Worm (Caenorhabditis elegans): ENCODE data around the gene unc-116.

unc-116 gene

DNA sequence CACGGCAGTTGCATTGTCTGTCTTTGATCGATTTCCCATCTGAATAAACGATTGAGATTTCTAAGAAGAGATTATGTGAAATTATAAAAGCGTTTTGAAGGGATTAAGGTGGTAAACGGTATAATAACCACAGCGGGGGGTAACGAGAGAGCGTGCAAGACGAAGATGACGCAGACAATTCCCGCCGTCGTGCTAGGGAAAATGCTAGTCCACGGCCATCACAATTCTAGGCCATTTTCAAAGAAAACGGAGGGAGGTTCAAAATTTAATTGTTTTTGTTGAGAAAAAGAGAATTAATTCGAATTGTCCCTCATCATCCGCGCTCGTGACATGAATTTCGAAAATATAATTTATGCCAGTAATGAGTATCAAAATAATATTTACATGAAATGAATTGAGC, 35.9 kb downstream of the unc-116 start, which contains the start of gene F10E9.11:
F10E9.11 (minus strand) TSS at position 161 of the 400 bp plus-strand sequence.
- peak; percentile 38 for TF ChIP-seq fos-1 (tag; optimal IDR thresholded peaks at IDR 0.05)
- TF ChIP-seq nhr-10 (tag; optimal IDR thresholded peaks at IDR 0.05): no peak
- no peak for TF ChIP-seq aly-2 (tag; optimal IDR thresholded peaks at IDR 0.05)
- TF ChIP-seq C34F6.9 (tag; optimal IDR thresholded peaks at IDR 0.05): peak; percentile 86
- no peak for TF ChIP-seq snpc-4 (tag; optimal IDR thresholded peaks at IDR 0.05)
- no peak for TF ChIP-seq mdl-1 (tag; optimal IDR thresholded peaks at IDR 0.05)
- TF ChIP-seq mbf-1 (tag; optimal IDR thresholded peaks at IDR 0.05): no peak
- TF ChIP-seq unc-62 (GFP tag; optimal IDR thresholded peaks at IDR 0.05): no peak
- TF ChIP-seq gmeb-1 (tag; optimal IDR thresholded peaks at IDR 0.05): peak; percentile 94
- TF ChIP-seq mab-5 (tag; optimal IDR thresholded peaks at IDR 0.05): peak; percentile 69
- TF ChIP-seq nhr-23 (tag; optimal IDR thresholded peaks at IDR 0.05): no peak
- TF ChIP-seq ztf-4 (tag; optimal IDR thresholded peaks at IDR 0.05): no peak
- no peak for TF ChIP-seq ama-1 (optimal IDR thresholded peaks at IDR 0.05)
- peak; percentile 84 for TF ChIP-seq sma-9 (GFP tag; optimal IDR thresholded peaks at IDR 0.05)
- no peak for TF ChIP-seq sma-9 (tag; optimal IDR thresholded peaks at IDR 0.05)
- TF ChIP-seq unc-55 (GFP tag; optimal IDR thresholded peaks at IDR 0.05): peak; percentile 86
- no peak for TF ChIP-seq ZK546.5 (tag; optimal IDR thresholded peaks at IDR 0.05)
- peak; percentile 58 for TF ChIP-seq sem-4 (tag; optimal IDR thresholded peaks at IDR 0.05)
- no peak for TF ChIP-seq Y55F3AM.14 (GFP tag; optimal IDR thresholded peaks at IDR 0.05)
- peak; percentile 73 for TF ChIP-seq nhr-129 (tag; optimal IDR thresholded peaks at IDR 0.05)
- no peak for TF ChIP-seq alr-1 (tag; optimal IDR thresholded peaks at IDR 0.05)
- TF ChIP-seq ceh-82 (tag; optimal IDR thresholded peaks at IDR 0.05): no peak
- TF ChIP-seq elt-1 (tag; optimal IDR thresholded peaks at IDR 0.05): no peak
- peak; percentile 79 for TF ChIP-seq nhr-25 (tag; optimal IDR thresholded peaks at IDR 0.05)
- no peak for TF ChIP-seq nhr-11 (tag; optimal IDR thresholded peaks at IDR 0.05)
- peak; percentile 44 for TF ChIP-seq nhr-21 (tag; optimal IDR thresholded peaks at IDR 0.05)
- no peak for TF ChIP-seq nhr-77 (tag; optimal IDR thresholded peaks at IDR 0.05)
- no peak for TF ChIP-seq lin-39 (tag; optimal IDR thresholded peaks at IDR 0.05)
- no peak for TF ChIP-seq nhr-12 (tag; optimal IDR thresholded peaks at IDR 0.05)
- peak; percentile 74 for TF ChIP-seq crh-2 (tag; optimal IDR thresholded peaks at IDR 0.05)
- TF ChIP-seq zag-1 (tag; optimal IDR thresholded peaks at IDR 0.05): no peak
- TF ChIP-seq lin-11 (tag; optimal IDR thresholded peaks at IDR 0.05): peak; percentile 72
- no peak for TF ChIP-seq skn-1 (tag; optimal IDR thresholded peaks at IDR 0.05)
- no peak for TF ChIP-seq elt-3 (tag; optimal IDR thresholded peaks at IDR 0.05)
- TF ChIP-seq lsy-2 (tag; optimal IDR thresholded peaks at IDR 0.05): peak; percentile 66 to 89
- peak; percentile 84 for TF ChIP-seq F13H6.1 (tag; optimal IDR thresholded peaks at IDR 0.05)
- no peak for TF ChIP-seq ztf-11 (tag; optimal IDR thresholded peaks at IDR 0.05)
- TF ChIP-seq sma-3 (GFP tag; optimal IDR thresholded peaks at IDR 0.05): peak; percentile 82
- TF ChIP-seq ztf-1 (GFP tag; conservative IDR thresholded peaks at IDR 0.05): no peak
- TF ChIP-seq lin-13 (GFP tag; optimal IDR thresholded peaks at IDR 0.05): peak; percentile 79
- no peak for TF ChIP-seq dmd-4 (tag; optimal IDR thresholded peaks at IDR 0.05)
- no peak for TF ChIP-seq peb-1 (tag; optimal IDR thresholded peaks at IDR 0.05)
- no peak for TF ChIP-seq ceh-16 (tag; optimal IDR thresholded peaks at IDR 0.05)
- TF ChIP-seq egl-27 (tag; optimal IDR thresholded peaks at IDR 0.05): peak; percentile 26
- peak; percentile 9 for TF ChIP-seq nhr-6 (tag; optimal IDR thresholded peaks at IDR 0.05)
- peak; percentile 12 for TF ChIP-seq blmp-1 (tag; optimal IDR thresholded peaks at IDR 0.05; ENCODE audit: insufficient read depth)
- no peak for TF ChIP-seq unc-39 (tag; optimal IDR thresholded peaks at IDR 0.05)
- no peak for TF ChIP-seq R02D3.7 (tag; optimal IDR thresholded peaks at IDR 0.05)
- TF ChIP-seq nhr-237 (tag; optimal IDR thresholded peaks at IDR 0.05): no peak

Measured in whole organism, L2 larva.